Fruit fly (Drosophila melanogaster): Measurements from ENCODE around the gene chif.

chif gene

dm6 chr2L:16353765-16354164, 1.3 kb upstream of the chif start:
- TF ChIP-seq svp (GFP tag), result peak; percentile 53
- TF ChIP-seq CG6808 (GFP tag; optimal IDR thresholded peaks at IDR 0.05), result peak; percentile 3
- peak; percentile 10 to 24 for TF ChIP-seq ss (GFP tag; optimal IDR thresholded peaks at IDR 0.05)
- no peak for TF ChIP-seq CG9139 (GFP tag; optimal IDR thresholded peaks at IDR 0.05)

dm6 chr2L:16351805-16352584, 433 bp downstream of the chif start:
- TF ChIP-seq CG7368 (GFP tag; optimal IDR thresholded peaks at IDR 0.05), result no peak
- TF ChIP-seq esn (GFP tag; optimal IDR thresholded peaks at IDR 0.05), result no peak

- peak; percentile 99 for TF ChIP-seq Hr39 (GFP tag; optimal IDR thresholded peaks at IDR 0.05)
- TF ChIP-seq esn (GFP tag; optimal IDR thresholded peaks at IDR 0.05), result peak; percentile 100
- TF ChIP-seq Ets21C (GFP tag; optimal IDR thresholded peaks at IDR 0.05), result peak; percentile 98
- peak; percentile 99 for TF ChIP-seq Smox (GFP tag; optimal IDR thresholded peaks at IDR 0.05)
- peak; percentile 98 to 99 for TF ChIP-seq salr (GFP tag; optimal IDR thresholded peaks at IDR 0.05)
- peak; percentile 98 for TF ChIP-seq CG8319 (GFP tag; optimal IDR thresholded peaks at IDR 0.05)
- TF ChIP-seq CG34406 (GFP tag; optimal IDR thresholded peaks at IDR 0.05), result peak; percentile 99
- TF ChIP-seq CG6808 (GFP tag; optimal IDR thresholded peaks at IDR 0.05), result peak; percentile 99
- TF ChIP-seq dac (GFP tag; optimal IDR thresholded peaks at IDR 0.05), result peak; percentile 98
- TF ChIP-seq CG6163 (GFP tag; IDR thresholded peaks at IDR 0.05), result peak; percentile 99
- TF ChIP-seq CG6792 (GFP tag; optimal IDR thresholded peaks at IDR 0.05), result peak; percentile 99
- TF ChIP-seq CG15336 (GFP tag; IDR thresholded peaks at IDR 0.05), result peak; percentile 100
- TF ChIP-seq spab (GFP tag; optimal IDR thresholded peaks at IDR 0.05), result peak; percentile 99
- TF ChIP-seq Hr4 (GFP tag; optimal IDR thresholded peaks at IDR 0.05), result peak; percentile 99
- peak; percentile 99 for TF ChIP-seq eg (GFP tag; IDR thresholded peaks at IDR 0.05)
- TF ChIP-seq achi (GFP tag; optimal IDR thresholded peaks at IDR 0.05), result peak; percentile 99
- peak; percentile 99 for TF ChIP-seq lz (GFP tag; optimal IDR thresholded peaks at IDR 0.05)
- peak; percentile 96 for TF ChIP-seq fd85E (GFP tag; optimal IDR thresholded peaks at IDR 0.05)
- TF ChIP-seq Sox14 (GFP tag; optimal IDR thresholded peaks at IDR 0.05), result peak; percentile 99
- TF ChIP-seq cyc (GFP tag; optimal IDR thresholded peaks at IDR 0.05), result peak; percentile 99
- TF ChIP-seq Met (GFP tag; optimal IDR thresholded peaks at IDR 0.05), result peak; percentile 99
- peak; percentile 99 for TF ChIP-seq dsx (GFP tag; optimal IDR thresholded peaks at IDR 0.05; ENCODE audit: poor library complexity, severe bottlenecking)
- peak; percentile 99 for TF ChIP-seq CG3919 (GFP tag; optimal IDR thresholded peaks at IDR 0.05)
- peak; percentile 97 for TF ChIP-seq CG11902 (GFP tag; optimal IDR thresholded peaks at IDR 0.05)
- peak; percentile 98 for TF ChIP-seq CG9139 (GFP tag; optimal IDR thresholded peaks at IDR 0.05)
- TF ChIP-seq OdsH (GFP tag; optimal IDR thresholded peaks at IDR 0.05), result peak; percentile 99
- TF ChIP-seq CG32006 (GFP tag; optimal IDR thresholded peaks at IDR 0.05), result peak; percentile 99
- TF ChIP-seq CG6854 (GFP tag; optimal IDR thresholded peaks at IDR 0.05), result peak; percentile 98
- peak; percentile 100 for TF ChIP-seq Eip78C (GFP tag)
- peak; percentile 100 for TF ChIP-seq svp (GFP tag)
- peak; percentile 99 for TF ChIP-seq acj6 (GFP tag; optimal IDR thresholded peaks at IDR 0.05)
- peak; percentile 99 for TF ChIP-seq Sox102F (GFP tag; optimal IDR thresholded peaks at IDR 0.05)
- peak; percentile 99 for TF ChIP-seq CG16779 (tag; optimal IDR thresholded peaks at IDR 0.05)
- TF ChIP-seq Eip75B (GFP tag; optimal IDR thresholded peaks at IDR 0.05), result peak; percentile 99
- TF ChIP-seq CG10669 (GFP tag; optimal IDR thresholded peaks at IDR 0.05), result peak; percentile 99
- peak; percentile 99 for TF ChIP-seq CG10631 (GFP tag; optimal IDR thresholded peaks at IDR 0.05)
- TF ChIP-seq vri (GFP tag; optimal IDR thresholded peaks at IDR 0.05), result peak; percentile 98
- TF ChIP-seq fd59A (GFP tag; optimal IDR thresholded peaks at IDR 0.05), result peak; percentile 99
- peak; percentile 99 for TF ChIP-seq CG1621 (tag; optimal IDR thresholded peaks at IDR 0.05)
- peak; percentile 99 for TF ChIP-seq pdm3 (GFP tag; optimal IDR thresholded peaks at IDR 0.05)
- TF ChIP-seq Lpt (GFP tag; optimal IDR thresholded peaks at IDR 0.05), result peak; percentile 99
- peak; percentile 86 for TF ChIP-seq Hr38 (GFP tag; optimal IDR thresholded peaks at IDR 0.05)
Measured at dm6 chr2L:16350742-16351568, 1.5 kb downstream of the chif start.
